Fruit fly (Drosophila melanogaster): ENCODE measurements around the gene Alp13.

DNA sequence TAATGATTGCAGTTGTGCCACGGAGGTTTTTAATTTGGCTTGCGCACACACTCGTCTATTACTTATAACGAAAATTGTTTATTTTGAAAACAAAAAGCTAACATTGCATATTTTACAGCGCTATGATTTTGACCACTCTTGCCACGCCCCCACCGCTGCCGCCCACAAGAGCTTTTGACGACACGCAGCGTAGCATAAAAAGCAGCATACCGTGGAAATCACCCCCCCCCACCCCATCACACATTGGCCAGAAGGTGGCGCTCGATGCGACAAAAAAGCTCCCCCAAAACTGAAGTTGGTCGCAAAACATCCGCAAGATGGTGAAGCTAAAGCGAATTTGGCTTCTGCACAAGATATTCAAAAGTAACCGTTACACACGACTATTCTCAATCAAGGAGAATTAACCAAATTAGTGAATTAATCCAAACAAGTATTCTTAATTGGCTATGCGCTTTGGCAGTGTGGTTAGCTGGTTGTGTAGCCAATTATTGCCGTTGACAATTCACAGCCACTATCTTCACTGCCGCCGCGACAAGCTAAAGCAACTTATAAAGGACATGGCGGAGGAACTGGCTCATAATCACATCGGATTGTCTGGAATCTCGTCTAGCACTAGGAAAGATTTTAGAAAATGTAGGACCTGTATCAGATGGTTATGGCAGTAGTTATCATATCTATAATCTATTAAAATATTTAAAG, 25.5 kb upstream of the Alp13 start:
- TF ChIP-seq psq (optimal IDR thresholded peaks at IDR 0.05) (no peak), EcR (GFP tag; optimal IDR thresholded peaks at IDR 0.05) (no peak), usp (GFP tag; optimal IDR thresholded peaks at IDR 0.05) (no peak)

Measured in whole organism.